Fruit fly (Drosophila melanogaster) whole organism: ENCODE measurements around the gene fzy.

Experiments used
- CG8478 ChIP-seq: fragments of >200 bp; optimal IDR thresholded peaks from 2 replicates; lab custom pipeline; 2018; ENCODE audit warnings: inconsistent platforms
- Dll ChIP-seq: fragments of >200 bp; optimal IDR thresholded peaks from 2 replicates; lab custom pipeline; 2017
- EcR ChIP-seq, 2 experiments: fragments of >200 bp; optimal IDR thresholded peaks; 2 replicates each; lab custom pipeline; 2017; ENCODE audit warnings: missing biosample characterization in 2 of 2, missing genetic modification characterization in 2 of 2, missing genetic modification reagents in 2 of 2
- pan ChIP-seq: fragments of >200 bp; optimal IDR thresholded peaks from 2 replicates; lab custom pipeline; 2017
- psq ChIP-seq: fragments of >200 bp; optimal IDR thresholded peaks from 2 replicates; lab custom pipeline; 2017
- usp ChIP-seq: fragments of >200 bp; optimal IDR thresholded peaks from 2 replicates; lab custom pipeline; 2017; ENCODE audit warnings: missing biosample characterization, missing genetic modification characterization, mixed read lengths

fzy gene

DNA sequence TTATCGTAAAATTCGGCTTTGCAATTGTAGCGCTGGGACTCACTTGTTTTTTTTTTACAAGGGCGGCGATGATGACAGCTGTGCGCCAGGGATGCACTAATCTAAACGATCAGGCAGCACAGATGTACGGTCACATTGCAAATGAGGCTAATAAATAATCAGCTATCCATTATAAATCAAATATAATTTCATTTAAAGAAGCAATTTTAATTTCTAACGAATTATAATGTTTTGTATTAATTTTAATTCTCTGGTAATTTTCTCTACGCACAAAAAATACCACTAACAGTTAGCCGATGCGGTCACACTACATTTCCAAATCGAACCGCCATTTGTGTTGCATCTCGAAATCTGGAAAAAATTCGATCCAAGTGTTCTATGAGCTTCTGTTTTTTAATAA lies at the start of gene fzy, which contains the start of gene cni:
fzy (plus strand) TSS at position 309 of the 400 bp plus-strand sequence.
cni (minus strand) TSS at position 79 of the 400 bp plus-strand sequence.
- TF ChIP-seq usp (GFP tag; lab: Kevin White, UChicago) = no peak
- TF ChIP-seq pan = no peak
- no peak for TF ChIP-seq Dll (lab: Kevin White, UChicago)
- TF ChIP-seq EcR (GFP tag; optimal IDR thresholded peaks at IDR 0.05; lab: Kevin White, UChicago) = no peak
- TF ChIP-seq psq (lab: Kevin White, UChicago) = no peak
- no peak for TF ChIP-seq CG8478 (lab: Kevin White, UChicago)

DNA sequence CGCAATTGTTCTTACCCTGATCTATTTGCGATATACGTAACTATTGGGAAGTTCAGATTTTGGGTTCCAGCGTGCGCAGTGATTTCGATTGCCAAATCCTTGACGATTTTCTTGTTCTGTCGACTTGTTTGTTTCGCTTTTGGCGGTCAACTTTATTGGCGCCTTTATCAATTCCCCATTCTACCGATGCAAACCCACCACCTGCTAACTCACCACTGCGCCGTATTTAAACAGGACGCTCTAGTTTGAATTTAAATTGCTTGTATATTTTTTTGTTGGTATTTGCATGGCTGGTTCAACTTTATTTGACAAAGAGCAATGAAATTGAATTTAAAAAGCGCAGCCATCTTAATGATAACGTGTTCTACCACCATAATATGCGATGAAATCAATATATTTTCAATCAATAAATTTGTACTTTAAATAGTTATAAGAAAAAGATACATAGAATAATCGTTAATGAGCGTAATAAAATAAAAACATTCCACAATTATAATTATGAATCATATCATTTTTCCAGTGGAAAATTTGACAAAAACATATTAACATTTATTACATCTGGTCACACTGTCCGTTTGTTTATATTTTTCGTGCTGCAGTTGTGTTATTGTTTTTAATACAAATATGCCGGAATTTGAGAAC lies 49.1 kb upstream of the fzy start, which contains the start of the genes twe and CG4935:
twe (minus strand) TSS at position 302 of the 642 bp plus-strand sequence.
CG4935 (plus strand) TSS at position 566 of the 642 bp plus-strand sequence.
- TF ChIP-seq pan = no peak
- TF ChIP-seq Dll (lab: Kevin White, UChicago) = no peak
- TF ChIP-seq EcR (GFP tag; optimal IDR thresholded peaks at IDR 0.05; lab: Kevin White, UChicago) = no peak
- no peak for TF ChIP-seq usp (GFP tag; lab: Kevin White, UChicago)
- TF ChIP-seq CG8478 (lab: Kevin White, UChicago) = no peak
- no peak for TF ChIP-seq psq (lab: Kevin White, UChicago)

DNA sequence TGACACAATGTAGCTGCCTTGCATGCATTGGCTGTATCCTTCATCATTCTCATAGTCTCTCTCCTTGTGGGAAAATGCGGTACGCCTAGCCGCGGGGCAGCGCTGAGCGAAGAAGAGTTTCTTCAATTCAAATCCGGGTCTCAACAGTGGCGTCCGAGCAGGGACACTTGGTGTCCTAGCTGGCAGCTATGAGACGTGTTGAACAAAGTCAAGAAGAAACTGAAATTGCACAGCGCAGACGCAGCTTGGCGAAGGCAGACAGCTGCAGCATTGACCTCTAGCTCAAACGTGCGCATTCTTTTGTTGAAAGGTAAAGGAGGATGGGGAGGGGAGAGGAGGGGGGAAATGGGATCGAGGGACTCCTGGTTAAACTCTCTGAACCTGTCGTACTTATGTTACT lies 47.0 kb upstream of the fzy start:
- TF ChIP-seq psq (lab: Kevin White, UChicago) = no peak
- no peak for TF ChIP-seq usp (GFP tag; lab: Kevin White, UChicago)
- no peak for TF ChIP-seq CG8478 (lab: Kevin White, UChicago)
- TF ChIP-seq pan = no peak
- no peak for TF ChIP-seq Dll (lab: Kevin White, UChicago)
- TF ChIP-seq EcR (GFP tag; optimal IDR thresholded peaks at IDR 0.05; lab: Kevin White, UChicago) = no peak

DNA sequence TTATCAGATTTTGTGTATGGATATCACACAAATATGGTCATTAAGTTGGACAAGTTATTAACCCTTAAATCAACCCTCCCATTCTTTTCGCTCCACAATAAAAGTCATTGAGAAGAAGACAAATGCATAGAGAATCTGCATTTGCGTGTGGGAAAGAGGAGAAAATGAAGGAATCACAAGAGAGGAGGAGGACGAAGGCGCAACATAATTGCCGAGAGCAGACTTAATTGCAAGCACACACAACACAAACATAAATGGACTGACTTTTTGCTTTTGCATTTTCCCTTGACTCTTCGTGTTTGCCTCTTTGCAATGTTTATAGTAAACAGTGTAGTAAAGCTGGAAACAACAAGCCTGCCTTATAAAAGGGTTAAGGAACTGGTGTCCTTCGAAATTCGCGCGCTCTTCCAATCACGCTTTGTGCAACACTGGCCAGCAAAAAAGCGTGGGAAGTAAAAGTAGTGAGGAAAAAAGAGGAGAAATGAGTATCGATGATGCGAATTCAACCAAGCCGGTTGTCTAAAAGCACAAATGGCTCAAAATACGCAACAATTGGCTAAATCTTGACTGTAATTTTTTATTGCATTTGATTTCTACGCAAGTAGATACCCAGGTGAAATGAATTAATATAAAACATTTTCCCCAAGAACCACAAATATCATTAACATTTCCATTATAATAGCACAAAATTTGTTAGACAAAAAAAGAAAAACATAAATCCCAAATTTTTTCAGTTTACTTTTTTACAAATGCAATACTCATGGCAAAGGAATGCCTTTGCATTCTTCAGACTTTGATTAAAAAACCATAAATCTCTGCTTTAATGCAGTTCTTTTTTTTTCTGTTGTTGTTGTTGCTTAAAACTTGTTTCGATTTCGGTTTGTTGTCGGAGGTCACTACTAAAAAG lies 43.3 kb upstream of the fzy start:
- no peak for TF ChIP-seq usp (GFP tag; lab: Kevin White, UChicago)
- TF ChIP-seq Dll (lab: Kevin White, UChicago) = no peak
- TF ChIP-seq pan = no peak
- TF ChIP-seq psq (lab: Kevin White, UChicago) = no peak
- no peak for TF ChIP-seq EcR (GFP tag; optimal IDR thresholded peaks at IDR 0.05; lab: Kevin White, UChicago)
- TF ChIP-seq CG8478 (lab: Kevin White, UChicago) = no peak

DNA sequence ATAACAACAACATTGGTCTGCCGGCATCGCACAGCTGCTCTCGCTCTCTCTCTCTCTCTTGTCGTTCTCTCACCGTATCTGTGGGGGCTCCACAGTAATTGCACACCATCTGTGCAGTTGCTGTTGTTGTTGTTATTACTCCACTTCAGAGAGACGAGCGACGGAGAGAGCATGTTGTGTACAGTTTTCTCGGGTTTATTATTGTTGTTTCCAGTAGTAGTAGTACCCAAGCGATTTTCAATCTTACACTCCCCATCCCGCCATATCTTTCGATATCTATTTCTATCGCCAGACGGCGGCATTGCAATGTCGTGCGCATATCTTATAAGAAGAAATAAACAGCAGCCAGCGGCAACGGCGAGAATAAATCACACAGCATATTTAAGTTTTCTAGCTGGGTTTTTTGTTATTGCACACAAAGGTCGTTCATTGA lies 42.6 kb upstream of the fzy start:
- TF ChIP-seq Dll (lab: Kevin White, UChicago) = peak; percentile 60
- peak in 1 of 2 experiments; percentile 76 for TF ChIP-seq EcR (GFP tag; optimal IDR thresholded peaks at IDR 0.05; lab: Kevin White, UChicago)
- no peak for TF ChIP-seq psq (lab: Kevin White, UChicago)
- TF ChIP-seq usp (GFP tag; lab: Kevin White, UChicago) = no peak
- TF ChIP-seq pan = no peak
- TF ChIP-seq CG8478 (lab: Kevin White, UChicago) = no peak

DNA sequence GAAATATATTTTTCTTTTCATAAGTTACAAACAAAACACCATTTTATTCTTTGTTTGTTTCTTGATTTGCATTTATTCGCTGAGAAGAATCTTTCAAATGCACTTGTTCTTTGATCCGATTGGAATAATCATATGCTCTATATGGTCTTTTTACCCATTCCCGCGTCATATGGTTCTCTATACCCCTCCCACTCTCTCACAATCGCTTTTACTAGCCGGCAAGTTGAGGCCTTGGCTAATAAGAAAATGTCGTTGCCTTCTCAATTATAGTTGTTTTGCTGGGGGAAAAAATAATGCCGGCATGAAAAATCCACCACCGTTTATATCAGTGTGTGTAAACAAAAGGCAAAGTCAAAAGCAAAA lies 41.9 kb upstream of the fzy start:
- TF ChIP-seq EcR (GFP tag; optimal IDR thresholded peaks at IDR 0.05; lab: Kevin White, UChicago) (no peak), psq (lab: Kevin White, UChicago) (no peak), Dll (lab: Kevin White, UChicago) (no peak), usp (GFP tag; lab: Kevin White, UChicago) (no peak), CG8478 (lab: Kevin White, UChicago) (no peak), pan (no peak)

DNA sequence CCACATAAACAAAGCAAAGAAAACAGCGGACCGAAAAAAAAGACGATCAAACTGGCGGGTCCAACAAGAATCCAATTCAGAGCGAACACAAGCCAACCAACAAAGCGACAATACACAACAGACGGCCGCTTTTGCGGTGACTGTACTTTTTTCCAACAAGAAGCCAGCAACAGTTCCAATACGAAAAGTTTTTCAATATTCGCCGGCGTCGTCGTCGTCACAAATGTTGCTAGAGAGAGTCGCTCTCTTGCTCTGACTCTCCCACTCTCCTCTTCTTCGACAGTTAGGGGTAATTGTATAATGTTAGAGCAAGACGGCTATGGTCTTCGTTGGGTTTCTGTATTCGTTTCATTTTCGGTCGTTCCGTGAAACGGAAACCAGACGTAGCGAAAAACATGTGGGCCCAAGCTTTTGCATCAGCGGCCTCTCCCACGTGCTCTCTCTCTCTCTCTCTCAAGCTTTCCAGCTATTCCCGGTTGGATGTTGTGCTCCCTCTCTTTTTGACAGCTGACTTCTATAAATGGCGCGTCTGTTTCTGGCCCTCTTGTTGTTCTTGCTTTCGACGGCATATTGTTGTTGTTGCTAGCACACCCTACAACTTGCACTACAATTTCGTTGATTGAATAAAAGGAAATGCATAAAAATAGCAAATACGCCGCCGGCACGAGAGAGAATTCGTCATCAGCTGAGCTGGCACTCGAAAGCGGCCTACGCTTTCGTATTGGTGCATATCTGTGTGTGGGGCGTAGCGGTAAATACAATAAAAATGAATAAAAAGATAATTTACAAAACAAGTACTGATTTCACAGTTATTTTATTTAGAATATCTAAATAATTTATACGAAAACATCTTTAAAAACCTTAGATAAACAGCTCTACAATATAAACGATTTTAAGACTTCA lies 41.3 kb upstream of the fzy start:
- TF ChIP-seq usp (GFP tag; lab: Kevin White, UChicago) = no peak
- peak in 1 of 2 experiments; percentile 73 for TF ChIP-seq EcR (GFP tag; optimal IDR thresholded peaks at IDR 0.05; lab: Kevin White, UChicago)
- no peak for TF ChIP-seq CG8478 (lab: Kevin White, UChicago)
- TF ChIP-seq psq (lab: Kevin White, UChicago) = no peak
- TF ChIP-seq Dll (lab: Kevin White, UChicago) = peak; percentile 92
- TF ChIP-seq pan = no peak

DNA sequence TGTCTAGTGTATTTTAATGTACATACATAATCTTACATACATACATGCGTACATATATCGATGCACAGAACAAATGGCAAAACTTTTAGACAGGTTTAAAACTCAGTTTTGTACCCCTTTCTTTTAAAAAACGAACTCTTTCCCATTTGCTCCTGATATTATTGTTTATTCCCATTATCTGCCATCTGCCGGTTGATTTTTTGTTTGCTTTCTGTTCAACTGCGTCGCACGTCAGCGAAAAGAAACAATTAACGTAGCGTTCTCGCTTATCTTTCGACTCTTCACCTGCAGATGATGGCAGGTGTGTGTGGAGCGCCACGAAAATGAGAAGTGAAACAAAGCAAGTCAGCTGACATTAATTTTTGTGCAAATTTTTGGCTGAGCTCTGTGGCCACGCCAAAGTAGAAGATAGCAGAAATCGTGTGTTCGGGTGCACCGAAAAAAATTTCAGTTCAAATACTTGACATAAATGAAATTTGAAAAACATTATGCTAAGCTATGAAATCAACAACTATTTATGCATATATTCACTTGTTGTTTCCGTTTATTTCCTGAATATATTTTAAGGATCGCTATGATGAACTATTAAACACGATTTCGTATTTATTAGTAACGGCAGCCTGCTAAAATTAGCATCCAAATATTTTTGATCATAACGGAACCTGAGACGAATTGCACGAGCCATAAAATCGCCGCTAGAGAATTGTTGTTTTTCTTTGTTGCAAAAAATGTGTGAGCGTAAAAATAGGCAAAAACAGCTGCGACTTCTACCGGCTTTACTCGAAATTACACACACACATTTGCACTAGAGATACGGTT lies 39.9 kb upstream of the fzy start:
- TF ChIP-seq pan = no peak
- TF ChIP-seq Dll (lab: Kevin White, UChicago) = no peak
- no peak for TF ChIP-seq usp (GFP tag; lab: Kevin White, UChicago)
- no peak for TF ChIP-seq EcR (GFP tag; optimal IDR thresholded peaks at IDR 0.05; lab: Kevin White, UChicago)
- no peak for TF ChIP-seq CG8478 (lab: Kevin White, UChicago)
- no peak for TF ChIP-seq psq (lab: Kevin White, UChicago)

DNA sequence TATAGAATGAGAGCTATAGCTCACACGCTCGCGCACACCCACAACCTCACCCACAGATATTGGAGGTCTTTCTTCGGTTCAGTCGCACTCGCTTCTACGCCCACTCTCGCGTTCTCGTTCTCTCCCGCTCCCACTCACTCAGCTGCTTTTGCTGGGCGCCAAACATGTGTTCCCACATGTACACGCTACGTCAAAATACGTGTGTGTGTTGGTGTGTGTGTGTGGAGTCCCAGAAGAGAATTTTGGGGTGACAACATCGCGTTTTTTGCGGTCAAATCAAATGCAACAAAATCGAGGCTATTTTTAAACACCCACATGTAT lies 39.3 kb upstream of the fzy start:
- no peak for TF ChIP-seq usp (GFP tag; lab: Kevin White, UChicago)
- TF ChIP-seq EcR (GFP tag; optimal IDR thresholded peaks at IDR 0.05; lab: Kevin White, UChicago) = no peak
- no peak for TF ChIP-seq CG8478 (lab: Kevin White, UChicago)
- no peak for TF ChIP-seq Dll (lab: Kevin White, UChicago)
- no peak for TF ChIP-seq pan
- TF ChIP-seq psq (lab: Kevin White, UChicago) = no peak

DNA sequence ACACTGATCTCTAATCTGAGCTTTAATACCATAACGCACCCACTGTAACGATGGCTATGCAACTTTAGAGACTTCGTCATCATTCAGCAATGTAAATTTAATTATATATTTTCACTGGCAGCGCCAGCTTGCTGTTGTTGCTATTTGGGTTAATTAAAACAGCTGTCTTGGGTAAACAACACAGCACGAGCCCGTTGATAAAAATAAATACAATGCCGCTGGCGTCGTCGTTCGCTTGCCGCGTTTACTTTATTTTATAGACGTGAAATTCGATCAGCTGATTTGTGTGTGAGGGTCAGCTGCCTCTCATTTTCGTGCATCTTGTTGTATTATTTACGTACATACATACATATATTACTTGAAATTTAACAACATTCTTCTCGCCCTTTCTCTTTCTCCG lies 38.0 kb upstream of the fzy start:
- TF ChIP-seq psq (lab: Kevin White, UChicago) (no peak), EcR (GFP tag; optimal IDR thresholded peaks at IDR 0.05; lab: Kevin White, UChicago) (no peak), usp (GFP tag; lab: Kevin White, UChicago) (no peak), Dll (lab: Kevin White, UChicago) (no peak), CG8478 (lab: Kevin White, UChicago) (no peak), pan (no peak)
